Worm (Caenorhabditis elegans) whole organism, L4 larva: ENCODE results near the gene clec-21.

Source experiments
- egl-27 ChIP-seq: sonication (generic microtip); optimal IDR thresholded peaks from 3 replicates; lab custom pipeline; 2017; ENCODE audit warnings: missing biosample characterization, missing genetic modification reagents, missing genetic modification characterization
- lin-13 ChIP-seq: fragments of 150-350 bp; optimal IDR thresholded peaks from 2 replicates; lab custom pipeline; 2014; ENCODE audit warnings: missing biosample characterization, missing genetic modification reagents, missing genetic modification characterization
- lin-15B ChIP-seq: fragments of 150-350 bp; sonication (generic microtip); optimal IDR thresholded peaks from 3 replicates; lab custom pipeline; 2014; ENCODE audit warnings: missing biosample characterization, missing genetic modification characterization
- mes-2 ChIP-seq: sonication (generic microtip); optimal IDR thresholded peaks from 2 replicates; lab custom pipeline; 2016; ENCODE audit warnings: missing genotype, mild to moderate bottlenecking, missing genetic modification characterization, missing compliant biosample characterization; ENCODE audit not compliant: poor library complexity, severe bottlenecking
- nhr-11 ChIP-seq: fragments of 150-350 bp; optimal IDR thresholded peaks from 2 replicates; lab custom pipeline; 2014; ENCODE audit warnings: missing biosample characterization, missing genetic modification characterization
- nhr-6 ChIP-seq: fragments of 150-350 bp; optimal IDR thresholded peaks from 2 replicates; lab custom pipeline; 2014; ENCODE audit warnings: missing biosample characterization, missing genetic modification characterization
- nhr-76 ChIP-seq: fragments of 150-350 bp; optimal IDR thresholded peaks from 2 replicates; lab custom pipeline; 2014; ENCODE audit warnings: missing biosample characterization, missing genetic modification characterization
- nhr-77 ChIP-seq: fragments of 150-350 bp; optimal IDR thresholded peaks from 2 replicates; lab custom pipeline; 2014; ENCODE audit warnings: missing biosample characterization, missing genetic modification characterization
- spr-3 ChIP-seq: fragments of 200-800 bp; sonication (Bioruptor generic); optimal IDR thresholded peaks from 2 replicates; lab custom pipeline; 2018; ENCODE audit warnings: mild to moderate bottlenecking, missing genetic modification characterization, missing compliant biosample characterization
- unc-130 ChIP-seq: sonication (generic microtip); optimal IDR thresholded peaks from 2 replicates; lab custom pipeline; 2016; ENCODE audit warnings: missing genetic modification reagents, missing genetic modification characterization, missing compliant biosample characterization
- zip-11 ChIP-seq: fragments of 200-800 bp; sonication (Bioruptor generic); IDR thresholded peaks from 2 replicates; pipeline ENCODE4 v1.3.6; 2022; ENCODE audit warnings: missing genetic modification characterization, missing compliant biosample characterization

- TF ChIP-seq lin-15B (tag; lab: Kevin White, UChicago) (no peak), nhr-6 (tag; lab: Kevin White, UChicago) (no peak), zip-11 (GFP tag; lab: Robert Waterston, UW) (no peak), lin-13 (GFP tag; lab: Kevin White, UChicago) (no peak), nhr-11 (tag; lab: Kevin White, UChicago) (no peak), nhr-76 (tag; lab: Kevin White, UChicago) (no peak), spr-3 (GFP tag; lab: Kevin White, UChicago) (no peak), unc-130 (GFP tag; lab: Kevin White, UChicago) (no peak), egl-27 (tag; lab: Kevin White, UChicago) (no peak), mes-2 (tag; lab: Kevin White, UChicago) (no peak), nhr-77 (tag; lab: Kevin White, UChicago) (no peak)
These were observed 16.4 kb downstream of the clec-21 start, which contains the start of gene K05F6.8 for ce11 chrII:1567646-1568045.
